Worm (Caenorhabditis elegans) whole organism, late embryonic: ENCODE measurements around the gene C17G1.14.

Source experiments
- C08G9.2 ChIP-seq: sonication (generic microtip); optimal IDR thresholded peaks from 2 replicates; lab custom pipeline; 2016; ENCODE audit warnings: mild to moderate bottlenecking, missing genetic modification characterization, moderate library complexity, missing compliant biosample characterization
- T23F11.4 ChIP-seq: fragments of 200-800 bp; sonication (Bioruptor generic); optimal IDR thresholded peaks from 2 replicates; lab custom pipeline; 2018; ENCODE audit warnings: mild to moderate bottlenecking, missing genetic modification characterization, missing compliant biosample characterization
- Y22D7AL.16 ChIP-seq: sonication (generic microtip); optimal IDR thresholded peaks from 2 replicates; lab custom pipeline; 2016; ENCODE audit warnings: missing genetic modification characterization, missing compliant biosample characterization
- ahr-1 ChIP-seq: sonication (generic microtip); optimal IDR thresholded peaks from 2 replicates; lab custom pipeline; 2016; ENCODE audit warnings: missing genetic modification characterization, missing compliant biosample characterization
- ceh-14 ChIP-seq: sonication (generic microtip); optimal IDR thresholded peaks from 2 replicates; lab custom pipeline; 2016; ENCODE audit warnings: missing genotype, missing genetic modification characterization, missing compliant biosample characterization
- ceh-19 ChIP-seq: fragments of 200-800 bp; sonication (Bioruptor generic); optimal IDR thresholded peaks from 2 replicates; lab custom pipeline; 2018; ENCODE audit warnings: mild to moderate bottlenecking, missing genetic modification characterization, missing compliant biosample characterization
- ceh-2 ChIP-seq: sonication (generic microtip); optimal IDR thresholded peaks from 2 replicates; lab custom pipeline; 2016; ENCODE audit warnings: missing genotype, missing genetic modification characterization, missing compliant biosample characterization
- ceh-22 ChIP-seq: sonication (generic microtip); optimal IDR thresholded peaks from 2 replicates; lab custom pipeline; 2017; ENCODE audit warnings: missing biosample characterization, missing genetic modification characterization
- ceh-24 ChIP-seq: sonication (generic microtip); optimal IDR thresholded peaks from 2 replicates; lab custom pipeline; 2016; ENCODE audit warnings: mild to moderate bottlenecking, missing genetic modification characterization, missing compliant biosample characterization
- ceh-31 ChIP-seq: sonication (generic microtip); optimal IDR thresholded peaks from 2 replicates; lab custom pipeline; 2016; ENCODE audit warnings: missing genetic modification characterization, missing compliant biosample characterization
- ceh-6 ChIP-seq: fragments of 200-800 bp; sonication (Bioruptor generic); optimal IDR thresholded peaks from 2 replicates; lab custom pipeline; 2018; ENCODE audit warnings: mild to moderate bottlenecking, missing genetic modification characterization, missing compliant biosample characterization
- che-1 ChIP-seq: sonication (generic microtip); optimal IDR thresholded peaks from 2 replicates; lab custom pipeline; 2016; ENCODE audit warnings: mild to moderate bottlenecking, missing genetic modification characterization, missing compliant biosample characterization
- ets-4 ChIP-seq: sonication (generic microtip); optimal IDR thresholded peaks from 2 replicates; lab custom pipeline; 2016; ENCODE audit warnings: missing genetic modification characterization, missing compliant biosample characterization
- fkh-6 ChIP-seq: sonication (generic microtip); optimal IDR thresholded peaks from 2 replicates; lab custom pipeline; 2016; ENCODE audit warnings: missing genetic modification characterization, missing compliant biosample characterization
- gmeb-2 ChIP-seq: sonication (generic microtip); optimal IDR thresholded peaks from 2 replicates; lab custom pipeline; 2016; ENCODE audit warnings: missing genetic modification characterization, inconsistent platforms, missing compliant biosample characterization
- hlh-13 ChIP-seq: fragments of 200-800 bp; sonication (Bioruptor generic); optimal IDR thresholded peaks from 2 replicates; lab custom pipeline; 2018; ENCODE audit warnings: mild to moderate bottlenecking, missing genetic modification characterization, missing compliant biosample characterization
- hlh-30 ChIP-seq: sonication (generic microtip); optimal IDR thresholded peaks from 2 replicates; lab custom pipeline; 2017; ENCODE audit warnings: antibody characterized with exemption, missing genetic modification characterization, missing compliant biosample characterization; ENCODE audit not compliant: insufficient read depth
- lim-6 ChIP-seq: sonication (generic microtip); optimal IDR thresholded peaks from 2 replicates; lab custom pipeline; 2016; ENCODE audit warnings: missing genetic modification characterization, missing compliant biosample characterization
- lin-11 ChIP-seq: fragments of 200-800 bp; sonication (Bioruptor generic); optimal IDR thresholded peaks from 2 replicates; lab custom pipeline; 2018; ENCODE audit warnings: mild to moderate bottlenecking, missing genetic modification characterization, missing compliant biosample characterization
- madf-2 ChIP-seq: sonication (generic microtip); optimal IDR thresholded peaks from 2 replicates; lab custom pipeline; 2017; ENCODE audit warnings: missing genetic modification characterization, missing compliant biosample characterization
- nfya-1 ChIP-seq: sonication (generic microtip); optimal IDR thresholded peaks from 2 replicates; lab custom pipeline; 2017; ENCODE audit warnings: missing genetic modification characterization, mild to moderate bottlenecking, missing compliant biosample characterization, antibody characterized with exemption, moderate library complexity
- nhr-232 ChIP-seq: sonication (generic microtip); optimal IDR thresholded peaks from 2 replicates; lab custom pipeline; 2016; ENCODE audit warnings: missing genetic modification characterization, missing compliant biosample characterization
- npax-4 ChIP-seq: sonication (generic microtip); optimal IDR thresholded peaks from 2 replicates; lab custom pipeline; 2016; ENCODE audit warnings: missing genetic modification characterization, missing compliant biosample characterization
- pat-9 ChIP-seq: fragments of 200-800 bp; sonication (Bioruptor generic); optimal IDR thresholded peaks from 2 replicates; lab custom pipeline; 2018; ENCODE audit warnings: mild to moderate bottlenecking, missing genetic modification characterization, moderate library complexity, missing compliant biosample characterization
- pax-1 ChIP-seq: fragments of 150-350 bp; optimal IDR thresholded peaks from 2 replicates; lab custom pipeline; 2014; ENCODE audit warnings: missing biosample characterization, missing genetic modification characterization
- pha-4 ChIP-seq: fragments of 150-350 bp; optimal IDR thresholded peaks from 2 replicates; lab custom pipeline; 2018; ENCODE audit warnings: missing biosample characterization, missing genetic modification reagents, missing genetic modification characterization
- pros-1 ChIP-seq: fragments of 150-350 bp; optimal IDR thresholded peaks from 2 replicates; lab custom pipeline; 2014; ENCODE audit warnings: missing biosample characterization, missing genetic modification reagents, missing genetic modification characterization
- ref-2 ChIP-seq: sonication (generic microtip); optimal IDR thresholded peaks from 2 replicates; lab custom pipeline; 2016; ENCODE audit warnings: missing genetic modification characterization, missing compliant biosample characterization
- sdc-2 ChIP-seq: sonication (generic microtip); optimal IDR thresholded peaks from 2 replicates; lab custom pipeline; 2016; ENCODE audit warnings: missing genotype, missing genetic modification characterization, missing compliant biosample characterization
- sox-2 ChIP-seq: fragments of 200-800 bp; sonication (Bioruptor generic); IDR thresholded peaks from 2 replicates; pipeline ENCODE4 v1.3.6; 2022; ENCODE audit warnings: missing genetic modification reagents, missing genetic modification characterization, missing compliant biosample characterization
- sox-4 ChIP-seq: sonication (generic microtip); optimal IDR thresholded peaks from 2 replicates; lab custom pipeline; 2017; ENCODE audit warnings: mild to moderate bottlenecking, missing genetic modification characterization, inconsistent platforms, missing compliant biosample characterization
- syd-9 ChIP-seq: sonication (generic microtip); optimal IDR thresholded peaks from 2 replicates; lab custom pipeline; 2016; ENCODE audit warnings: mild to moderate bottlenecking, missing genetic modification characterization, moderate library complexity, missing compliant biosample characterization
- tbx-2 ChIP-seq: sonication (generic microtip); optimal IDR thresholded peaks from 2 replicates; lab custom pipeline; 2016; ENCODE audit warnings: missing genetic modification characterization, missing compliant biosample characterization
- ttx-3 ChIP-seq: sonication (generic microtip); optimal IDR thresholded peaks from 2 replicates; lab custom pipeline; 2016; ENCODE audit warnings: missing genetic modification reagents, missing genetic modification characterization, missing compliant biosample characterization
- unc-3 ChIP-seq, 2 experiments: fragments of 200-800 bp in 1 of 2; sonication (Bioruptor generic) in 1 of 2; sonication (generic microtip) in 1 of 2; conservative IDR thresholded peaks in 1 of 2; optimal IDR thresholded peaks in 1 of 2; 2 replicates each; pipeline versions ENCODE4 v1.3.6 to Lab custom; 2016 to 2022; ENCODE audit warnings: missing compliant biosample characterization in 2 of 2, missing genetic modification characterization in 2 of 2, missing genetic modification reagents in 1 of 2
- unc-55 ChIP-seq: sonication (generic microtip); optimal IDR thresholded peaks from 2 replicates; lab custom pipeline; 2017; ENCODE audit warnings: missing biosample characterization, missing genetic modification reagents, missing genetic modification characterization

The C17G1.14 gene

DNA sequence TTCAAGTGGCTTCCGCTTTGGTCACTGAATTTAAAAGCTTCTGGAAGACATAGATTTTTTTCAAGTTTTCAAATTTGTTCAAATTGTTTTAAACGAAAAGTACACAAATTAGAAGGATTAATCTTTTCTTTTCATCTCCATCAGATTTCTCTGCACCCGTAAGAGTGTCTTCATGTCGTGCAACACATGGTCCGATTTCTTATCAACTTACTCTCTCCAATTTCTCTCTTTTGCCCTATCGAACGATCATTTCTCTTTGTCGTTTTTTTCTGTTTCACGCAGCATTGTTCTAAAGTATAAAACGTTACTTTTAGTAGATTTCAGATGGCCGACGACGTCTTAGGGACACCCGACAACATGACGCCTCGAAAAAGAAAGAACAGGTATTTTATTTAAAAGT, 26.7 kb downstream of the C17G1.14 start, which contains the start of gene pssy-1:
Gene pssy-1 (plus strand): TSS at position 318 of the 400 bp plus-strand sequence.
- no peak for TF ChIP-seq che-1 (tag; lab: Kevin White, UChicago)
- no peak for TF ChIP-seq madf-2 (tag; lab: Kevin White, UChicago)
- TF ChIP-seq lim-6 (tag; lab: Kevin White, UChicago): no peak
- TF ChIP-seq ceh-24 (tag; lab: Kevin White, UChicago): no peak
- no peak for TF ChIP-seq pat-9 (tag; lab: Kevin White, UChicago)
- no peak for TF ChIP-seq gmeb-2 (tag; lab: Kevin White, UChicago)
- TF ChIP-seq C08G9.2 (tag; lab: Kevin White, UChicago): no peak
- no peak for TF ChIP-seq ceh-2 (tag; lab: Kevin White, UChicago)
- TF ChIP-seq sox-4 (tag; lab: Kevin White, UChicago): no peak
- TF ChIP-seq hlh-30 (tag; lab: Kevin White, UChicago): no peak
- TF ChIP-seq pros-1 (tag; lab: Kevin White, UChicago): no peak
- TF ChIP-seq pha-4 (tag; lab: Kevin White, UChicago): no peak
- no peak for TF ChIP-seq ahr-1 (tag; lab: Kevin White, UChicago)

DNA sequence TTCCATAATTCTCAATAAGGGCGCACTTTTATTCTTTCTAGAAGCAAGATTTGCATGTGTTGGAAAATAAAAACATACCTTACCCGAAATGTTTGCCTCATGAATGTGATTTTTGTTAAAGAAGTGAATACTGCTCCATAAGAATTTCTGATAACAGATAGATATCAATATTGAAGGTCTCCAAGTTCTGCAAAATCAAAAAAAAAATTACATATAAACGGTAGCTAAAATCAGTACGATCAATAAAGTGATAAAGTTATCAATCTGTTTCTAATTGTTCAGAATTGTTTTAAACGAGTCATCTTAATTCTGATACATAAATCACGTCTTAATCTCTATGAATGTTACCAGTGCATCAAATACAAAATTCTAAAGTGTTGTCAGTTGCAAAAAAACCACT, 37.6 kb downstream of the C17G1.14 start, which contains the start of gene mgl-1:
Gene mgl-1 (minus strand): TSS at position 101 of the 400 bp plus-strand sequence.
- TF ChIP-seq ceh-6 (GFP tag; lab: Kevin White, UChicago) (no peak), syd-9 (tag; lab: Kevin White, UChicago) (no peak), ceh-14 (tag; lab: Kevin White, UChicago) (no peak), pha-4 (tag; lab: Kevin White, UChicago) (no peak), unc-55 (GFP tag; lab: Kevin White, UChicago) (no peak), hlh-13 (no peak), ref-2 (tag; lab: Kevin White, UChicago) (no peak), nhr-232 (tag; lab: Kevin White, UChicago) (no peak), lin-11 (tag; lab: Kevin White, UChicago) (no peak), madf-2 (tag; lab: Kevin White, UChicago) (no peak), sdc-2 (no peak), Y22D7AL.16 (tag; lab: Kevin White, UChicago) (no peak), ceh-31 (no peak), ceh-19 (no peak), ttx-3 (tag; lab: Kevin White, UChicago) (no peak), pax-1 (tag; lab: Kevin White, UChicago) (no peak), che-1 (tag; lab: Kevin White, UChicago) (no peak)

DNA sequence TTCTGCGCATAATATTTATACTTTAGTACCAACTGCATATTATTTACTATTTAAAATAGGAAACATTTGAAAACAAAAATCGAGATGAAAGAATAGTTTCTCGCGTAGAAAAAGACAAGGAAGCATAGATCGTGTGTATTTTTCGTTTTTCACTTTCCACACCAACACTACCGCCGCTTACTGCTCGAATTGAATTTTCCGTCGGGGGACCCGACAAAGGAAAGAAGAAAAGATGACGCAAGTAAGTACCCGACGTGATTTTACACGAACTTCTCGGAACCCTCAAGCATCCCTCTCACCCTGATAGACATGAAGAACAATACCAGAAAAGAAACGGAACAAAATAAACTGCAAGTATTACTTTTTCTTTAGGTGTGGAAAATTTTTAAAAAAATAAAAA, 42.6 kb downstream of the C17G1.14 start:
- TF ChIP-seq unc-3 (GFP tag; conservative IDR thresholded peaks at IDR 0.05; lab: Robert Waterston, UW): no peak
- no peak for TF ChIP-seq unc-3 (tag; optimal IDR thresholded peaks at IDR 0.05; lab: Kevin White, UChicago)
- TF ChIP-seq sox-2 (GFP tag; lab: Robert Waterston, UW): no peak
- no peak for TF ChIP-seq pat-9 (tag; lab: Kevin White, UChicago)
- no peak for TF ChIP-seq ets-4 (tag; lab: Kevin White, UChicago)
- TF ChIP-seq ttx-3 (tag; lab: Kevin White, UChicago): no peak
- no peak for TF ChIP-seq ceh-31
- no peak for TF ChIP-seq nfya-1 (tag; lab: Kevin White, UChicago)
- no peak for TF ChIP-seq syd-9 (tag; lab: Kevin White, UChicago)
- no peak for TF ChIP-seq sdc-2
- no peak for TF ChIP-seq pha-4 (tag; lab: Kevin White, UChicago)
- no peak for TF ChIP-seq ref-2 (tag; lab: Kevin White, UChicago)
- no peak for TF ChIP-seq tbx-2 (tag; lab: Kevin White, UChicago)
- TF ChIP-seq ceh-22 (tag; lab: Kevin White, UChicago): no peak
- TF ChIP-seq fkh-6 (tag; lab: Kevin White, UChicago): no peak
- TF ChIP-seq T23F11.4 (GFP tag; lab: Kevin White, UChicago): no peak
- TF ChIP-seq npax-4 (tag; lab: Kevin White, UChicago): no peak
